Worm (Caenorhabditis elegans) whole organism, L2 larva: ENCODE measurements around the gene R107.9.

Experiments used
- blmp-1 ChIP-seq: sonication (generic microtip); optimal IDR thresholded peaks from 2 replicates; lab custom pipeline; 2017; ENCODE audit warnings: missing genetic modification characterization, mild to moderate bottlenecking, missing compliant biosample characterization, antibody characterized with exemption, moderate library complexity; ENCODE audit not compliant: insufficient read depth
- skn-1 ChIP-seq: sonication (generic microtip); optimal IDR thresholded peaks from 2 replicates; lab custom pipeline; 2017; ENCODE audit warnings: missing biosample characterization, missing genetic modification characterization
- snpc-4 ChIP-seq: fragments of 150-350 bp; optimal IDR thresholded peaks from 2 replicates; lab custom pipeline; 2014; ENCODE audit warnings: missing biosample characterization, missing genetic modification characterization

DNA sequence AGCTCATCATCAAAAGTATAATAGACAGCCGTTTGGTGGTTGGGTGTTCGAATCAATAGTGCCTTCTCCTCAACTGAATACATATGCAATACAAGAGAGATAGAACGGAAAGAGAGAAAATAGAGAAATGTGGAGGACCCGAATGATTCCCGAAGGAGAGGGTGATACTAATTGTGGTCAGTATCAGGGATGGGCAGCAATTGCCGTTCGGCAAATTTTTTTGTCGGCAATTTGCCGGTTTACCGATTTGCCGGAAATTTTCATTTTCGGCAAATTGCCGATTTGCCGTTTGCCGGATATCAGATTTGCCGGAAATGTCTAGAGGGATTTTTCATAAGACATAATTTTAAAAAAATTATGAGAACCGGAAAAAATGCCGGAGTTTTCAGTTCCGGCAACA, 25.4 kb upstream of the R107.9 start, which contains the start of gene F59B2.9:
- TF ChIP-seq snpc-4 (tag; lab: Kevin White, UChicago) (no peak), skn-1 (tag; lab: Kevin White, UChicago) (no peak), blmp-1 (no peak)
